Fruit fly (Drosophila melanogaster): ENCODE measurements around the gene Dus2.
A peak's percentile ranks its signal among the peaks of the same experiment; 100 is the strongest.

The Dus2 gene

dm6 chrX:14211250-14211944 lies 26.4 kb upstream of the Dus2 start:
- TF ChIP-seq Bgb (GFP tag; IDR thresholded peaks at IDR 0.05; ENCODE audit: partially characterized antibody) (peak; percentile 24; the same call in 1 of the 2 replicates), psq (GFP tag; optimal IDR thresholded peaks at IDR 0.05) (no peak), CG4707 (GFP tag; optimal IDR thresholded peaks at IDR 0.05) (no peak), Chrac-16 (GFP tag; optimal IDR thresholded peaks at IDR 0.05) (no peak), lola (GFP tag; optimal IDR thresholded peaks at IDR 0.05) (peak in 1 of 3 experiments; percentile 8), CG17802 (tag; optimal IDR thresholded peaks at IDR 0.05) (no peak), CG7839 (tag; optimal IDR thresholded peaks at IDR 0.05) (peak; percentile 5), so (GFP tag; IDR thresholded peaks at IDR 0.05) (0 out of 3 replicates have a peak, but pooled peaks have one; percentile 34), CG6854 (GFP tag; optimal IDR thresholded peaks at IDR 0.05) (no peak), sna (GFP tag; IDR thresholded peaks at IDR 0.05; ENCODE audit: partially characterized antibody) (no peak), Fer2 (tag; optimal IDR thresholded peaks at IDR 0.05) (no peak), bsh (GFP tag; optimal IDR thresholded peaks at IDR 0.05) (peak in 1 of 2 experiments; percentile 5), CG16863 (GFP tag; optimal IDR thresholded peaks at IDR 0.05) (no peak), Deaf1 (tag; optimal IDR thresholded peaks at IDR 0.05) (peak; percentile 76), CG18262 (tag; optimal IDR thresholded peaks at IDR 0.05) (peak; percentile 44), NC2α (GFP tag; optimal IDR thresholded peaks at IDR 0.05) (peak; percentile 2), Oaz (GFP tag; IDR thresholded peaks at IDR 0.05) (no peak), Mrtf (GFP tag; IDR thresholded peaks at IDR 0.05) (no peak), CG12769 (tag; optimal IDR thresholded peaks at IDR 0.05) (no peak), sqz (GFP tag; optimal IDR thresholded peaks at IDR 0.05) (peak; percentile 1), CG18619 (GFP tag; optimal IDR thresholded peaks at IDR 0.05) (peak; percentile 1), CG13296 (GFP tag; optimal IDR thresholded peaks at IDR 0.05) (no peak), CG13424 (tag; optimal IDR thresholded peaks at IDR 0.05) (no peak), CG5180 (GFP tag; optimal IDR thresholded peaks at IDR 0.05) (peak; percentile 22), insv (GFP tag; optimal IDR thresholded peaks at IDR 0.05) (no peak), CG30431 (GFP tag; optimal IDR thresholded peaks at IDR 0.05) (no peak), Jarid2 (GFP tag; optimal IDR thresholded peaks at IDR 0.05) (peak; percentile 85), CG2129 (GFP tag; IDR thresholded peaks at IDR 0.05; ENCODE audit: partially characterized antibody) (no peak), btn (GFP tag; optimal IDR thresholded peaks at IDR 0.05) (no peak), Usf (GFP tag; optimal IDR thresholded peaks at IDR 0.05) (no peak), nerfin-2 (GFP tag; IDR thresholded peaks at IDR 0.05; ENCODE audit: partially characterized antibody) (no peak), CG11093 (GFP tag; IDR thresholded peaks at IDR 0.05) (no peak), grau (tag; optimal IDR thresholded peaks at IDR 0.05) (peak; percentile 12), gcm (GFP tag; optimal IDR thresholded peaks at IDR 0.05) (no peak), CG11504 (tag; optimal IDR thresholded peaks at IDR 0.05) (peak; percentile 28), schlank (tag; optimal IDR thresholded peaks at IDR 0.05) (no peak), crc (GFP tag; optimal IDR thresholded peaks at IDR 0.05) (no peak), mirr (GFP tag; optimal IDR thresholded peaks at IDR 0.05) (no peak), CG9437 (GFP tag; optimal IDR thresholded peaks at IDR 0.05) (peak; percentile 7), CG7556 (GFP tag; optimal IDR thresholded peaks at IDR 0.05) (peak; percentile 3), caup (GFP tag; optimal IDR thresholded peaks at IDR 0.05; ENCODE audit: severe bottlenecking) (peak; percentile 1), Oli (tag; optimal IDR thresholded peaks at IDR 0.05) (peak; percentile 25), CG15696 (tag; optimal IDR thresholded peaks at IDR 0.05) (no peak), CG34376 (GFP tag; optimal IDR thresholded peaks at IDR 0.05) (no peak), jumu (GFP tag; optimal IDR thresholded peaks at IDR 0.05) (no peak), dati (GFP tag; IDR thresholded peaks at IDR 0.05) (no peak), CG2116 (GFP tag; optimal IDR thresholded peaks at IDR 0.05) (peak; percentile 12), MTF-1 (GFP tag; optimal IDR thresholded peaks at IDR 0.05; ENCODE audit: borderline replicate concordance) (no peak)

All from whole organism, embryonic.